Worm (Caenorhabditis elegans) whole organism, young adult: ENCODE data around the gene F37C4.6.

ENCODE experiments used
- C06A6.2 ChIP-seq: fragments of 200-800 bp; sonication (Bioruptor generic); conservative IDR thresholded peaks from 2 replicates; pipeline ENCODE4 v1.3.6; 2022; ENCODE audit warnings: missing genetic modification characterization, missing compliant biosample characterization
- C17E4.6 ChIP-seq: fragments of 200-800 bp; sonication (Bioruptor generic); IDR thresholded peaks from 2 replicates; pipeline ENCODE4 v1.3.6; 2022; ENCODE audit warnings: missing genetic modification reagents, missing genetic modification characterization, missing compliant biosample characterization
- F10E7.11 ChIP-seq: sonication (generic microtip); optimal IDR thresholded peaks from 2 replicates; lab custom pipeline; 2017; ENCODE audit warnings: mild to moderate bottlenecking, missing genetic modification characterization, moderate library complexity, missing compliant biosample characterization
- F39B2.1 ChIP-seq: fragments of 200-800 bp; sonication (Bioruptor generic); IDR thresholded peaks from 2 replicates; pipeline ENCODE4 v1.3.6; 2022; ENCODE audit warnings: missing genetic modification reagents, missing genetic modification characterization, missing compliant biosample characterization
- F57A8.1 ChIP-seq: fragments of 200-800 bp; sonication (Bioruptor generic); optimal IDR thresholded peaks from 2 replicates; lab custom pipeline; 2018; ENCODE audit warnings: mild to moderate bottlenecking, missing genetic modification characterization, moderate library complexity, missing compliant biosample characterization
- F57C9.4 ChIP-seq: sonication (generic microtip); optimal IDR thresholded peaks from 2 replicates; lab custom pipeline; 2017; ENCODE audit warnings: mild to moderate bottlenecking, missing genetic modification characterization, missing compliant biosample characterization
- Y53F4B.3 ChIP-seq: fragments of 200-800 bp; sonication (Bioruptor generic); IDR thresholded peaks from 2 replicates; pipeline ENCODE4 v1.3.6; 2022; ENCODE audit warnings: missing genetic modification reagents, missing genetic modification characterization, missing compliant biosample characterization
- Y79H2A.3 ChIP-seq: fragments of 200-800 bp; sonication (Bioruptor generic); conservative IDR thresholded peaks from 2 replicates; pipeline ENCODE4 v1.3.6; 2022; ENCODE audit warnings: missing genetic modification reagents, missing genetic modification characterization, missing compliant biosample characterization
- ZK185.1 ChIP-seq: sonication (generic microtip); optimal IDR thresholded peaks from 2 replicates; lab custom pipeline; 2016; ENCODE audit warnings: mild to moderate bottlenecking, missing genetic modification characterization, missing compliant biosample characterization; ENCODE audit not compliant: poor library complexity, severe bottlenecking
- ama-1 ChIP-seq, 3 experiments: fragments of 150-350 bp in 1 of 3; sonication (generic microtip) in 2 of 3; optimal IDR thresholded peaks; 2 replicates each; lab custom pipeline; 2014 to 2018; ENCODE audit warnings: missing biosample characterization in 2 of 3, missing genetic modification characterization in 2 of 3, missing genetic modification reagents in 2 of 3
- attf-3 ChIP-seq: fragments of 200-800 bp; sonication (Bioruptor generic); conservative IDR thresholded peaks from 2 replicates; pipeline ENCODE4 v1.3.6; 2022; ENCODE audit warnings: missing genetic modification reagents, missing genetic modification characterization, missing compliant biosample characterization
- ceh-40 ChIP-seq: fragments of 200-800 bp; sonication (Bioruptor generic); IDR thresholded peaks from 2 replicates; pipeline ENCODE4 v1.3.6; 2022; ENCODE audit warnings: missing genetic modification characterization, missing compliant biosample characterization
- chd-7 ChIP-seq: sonication (generic microtip); optimal IDR thresholded peaks from 2 replicates; lab custom pipeline; 2016; ENCODE audit warnings: mild to moderate bottlenecking, missing genetic modification characterization, moderate library complexity, missing compliant biosample characterization
- dox-1 ChIP-seq: fragments of 200-800 bp; sonication (Bioruptor generic); IDR thresholded peaks from 2 replicates; pipeline ENCODE4 v1.3.6; 2022; ENCODE audit warnings: missing genetic modification reagents, missing genetic modification characterization, missing compliant biosample characterization
- dpff-1 ChIP-seq: sonication (generic microtip); optimal IDR thresholded peaks from 2 replicates; lab custom pipeline; 2017; ENCODE audit warnings: mild to moderate bottlenecking, missing genetic modification characterization, missing compliant biosample characterization
- efl-1 ChIP-seq: fragments of 150-350 bp; optimal IDR thresholded peaks from 2 replicates; lab custom pipeline; 2014; ENCODE audit warnings: missing biosample characterization, missing genetic modification reagents, missing genetic modification characterization
- egl-44 ChIP-seq: fragments of 200-800 bp; sonication (Bioruptor generic); IDR thresholded peaks from 2 replicates; pipeline ENCODE4 v1.3.6; 2022; ENCODE audit warnings: missing genetic modification reagents, missing genetic modification characterization, missing compliant biosample characterization
- ekl-4 ChIP-seq: fragments of 200-800 bp; sonication (Bioruptor generic); IDR thresholded peaks from 2 replicates; pipeline ENCODE4 v1.3.6; 2022; ENCODE audit warnings: missing genetic modification reagents, missing genetic modification characterization, missing compliant biosample characterization
- ets-4 ChIP-seq: fragments of 200-800 bp; sonication (Bioruptor generic); optimal IDR thresholded peaks from 2 replicates; lab custom pipeline; 2018; ENCODE audit warnings: mild to moderate bottlenecking, missing genetic modification characterization, missing compliant biosample characterization
- him-1 ChIP-seq: sonication (generic microtip); optimal IDR thresholded peaks from 2 replicates; lab custom pipeline; 2016; ENCODE audit warnings: missing genotype, missing genetic modification reagents, missing genetic modification characterization, missing compliant biosample characterization
- hlh-12 ChIP-seq: sonication (generic microtip); optimal IDR thresholded peaks from 2 replicates; lab custom pipeline; 2016; ENCODE audit warnings: missing genetic modification characterization, missing compliant biosample characterization
- let-526 ChIP-seq: fragments of 200-800 bp; sonication (Bioruptor generic); IDR thresholded peaks from 2 replicates; pipeline ENCODE4 v1.3.6; 2022; ENCODE audit warnings: missing genetic modification reagents, missing genetic modification characterization, missing compliant biosample characterization
- lin-35 ChIP-seq, 3 experiments: fragments of 150-350 bp in 2 of 3; sonication (generic microtip) in 1 of 3; optimal IDR thresholded peaks; 2 replicates each; lab custom pipeline; 2014 to 2018; ENCODE audit warnings: missing biosample characterization in 3 of 3, missing genetic modification characterization in 3 of 3, missing genetic modification reagents in 3 of 3
- lin-40 ChIP-seq: sonication (generic microtip); optimal IDR thresholded peaks from 2 replicates; lab custom pipeline; 2016; ENCODE audit warnings: missing genetic modification characterization, mild to moderate bottlenecking, missing compliant biosample characterization, missing genotype, missing genetic modification reagents
- lsl-1 ChIP-seq: fragments of 200-800 bp; sonication (Bioruptor generic); optimal IDR thresholded peaks from 2 replicates; lab custom pipeline; 2018; ENCODE audit warnings: mild to moderate bottlenecking, missing genetic modification characterization, moderate library complexity, missing compliant biosample characterization
- madf-3 ChIP-seq: fragments of 200-800 bp; sonication (Bioruptor generic); IDR thresholded peaks from 2 replicates; pipeline ENCODE4 v1.3.6; 2022; ENCODE audit warnings: missing genetic modification reagents, missing genetic modification characterization, missing compliant biosample characterization
- mcd-1 ChIP-seq: fragments of 200-800 bp; sonication (Bioruptor generic); IDR thresholded peaks from 2 replicates; pipeline ENCODE4 v1.3.6; 2022; ENCODE audit warnings: missing genetic modification reagents, missing genetic modification characterization, missing compliant biosample characterization
- mel-28 ChIP-seq: sonication (generic microtip); optimal IDR thresholded peaks from 2 replicates; lab custom pipeline; 2016; ENCODE audit warnings: borderline replicate concordance, mild to moderate bottlenecking, missing genetic modification characterization, missing compliant biosample characterization
- nfya-1 ChIP-seq: sonication (generic microtip); optimal IDR thresholded peaks from 2 replicates; lab custom pipeline; 2017; ENCODE audit warnings: antibody characterized with exemption, missing compliant biosample characterization, missing genetic modification characterization, borderline replicate concordance; ENCODE audit not compliant: insufficient read depth
- nfyb-1 ChIP-seq: fragments of 200-800 bp; sonication (Bioruptor generic); IDR thresholded peaks from 2 replicates; pipeline ENCODE4 v1.3.6; 2022; ENCODE audit warnings: missing genetic modification reagents, missing genetic modification characterization, missing compliant biosample characterization
- nhr-120 ChIP-seq: fragments of 200-800 bp; sonication (Bioruptor generic); IDR thresholded peaks from 2 replicates; pipeline ENCODE4 v1.3.6; 2022; ENCODE audit warnings: missing genetic modification characterization, missing compliant biosample characterization
- nhr-80 ChIP-seq: sonication (generic microtip); optimal IDR thresholded peaks from 2 replicates; lab custom pipeline; 2016; ENCODE audit warnings: missing genetic modification characterization, missing compliant biosample characterization
- nhr-90 ChIP-seq: sonication (generic microtip); optimal IDR thresholded peaks from 2 replicates; lab custom pipeline; 2016; ENCODE audit warnings: missing genotype, mild to moderate bottlenecking, missing genetic modification characterization, missing compliant biosample characterization
- rec-8 ChIP-seq, 2 experiments: sonication (generic microtip); optimal IDR thresholded peaks; 2 replicates each; lab custom pipeline; 2016; ENCODE audit warnings: mild to moderate bottlenecking in 2 of 2, missing genetic modification characterization in 2 of 2, missing genetic modification reagents in 2 of 2, missing genotype in 2 of 2, missing biosample characterization in 1 of 2, missing compliant biosample characterization in 1 of 2, moderate library complexity in 1 of 2
- rpc-1 ChIP-seq, 2 experiments: fragments of 150-350 bp in 1 of 2; sonication (generic microtip) in 1 of 2; optimal IDR thresholded peaks; 2 replicates each; lab custom pipeline; 2014 to 2018; ENCODE audit warnings: missing biosample characterization in 1 of 2, missing genetic modification characterization in 1 of 2, missing genetic modification reagents in 1 of 2, missing genotype in 1 of 2
- sdz-38 ChIP-seq: sonication (generic microtip); optimal IDR thresholded peaks from 2 replicates; lab custom pipeline; 2016; ENCODE audit warnings: missing genotype, missing genetic modification characterization, missing compliant biosample characterization
- sea-2 ChIP-seq: fragments of 200-800 bp; sonication (Bioruptor generic); IDR thresholded peaks from 2 replicates; pipeline ENCODE4 v1.3.6; 2022; ENCODE audit warnings: missing genetic modification characterization, missing compliant biosample characterization
- snpc-1.3 ChIP-seq: sonication (generic microtip); optimal IDR thresholded peaks from 2 replicates; lab custom pipeline; 2017; ENCODE audit warnings: missing genetic modification characterization, mild to moderate bottlenecking, missing compliant biosample characterization, antibody characterized with exemption, moderate library complexity, missing genotype, missing genetic modification reagents; ENCODE audit not compliant: insufficient read depth
- snpc-4 ChIP-seq, 5 experiments: fragments of 150-350 bp in 1 of 5; sonication (generic microtip) in 4 of 5; optimal IDR thresholded peaks; 2 replicates each; lab custom pipeline; 2014 to 2018; ENCODE audit warnings: missing genetic modification characterization in 5 of 5, missing biosample characterization in 3 of 5, antibody characterized with exemption in 2 of 5, mild to moderate bottlenecking in 2 of 5, missing compliant biosample characterization in 2 of 5, missing genotype in 2 of 5, moderate library complexity in 2 of 5, missing genetic modification reagents in 1 of 5
- unc-130 ChIP-seq: sonication (generic microtip); optimal IDR thresholded peaks from 2 replicates; lab custom pipeline; 2016; ENCODE audit warnings: missing genetic modification reagents, missing genetic modification characterization, missing compliant biosample characterization
- ztf-18 ChIP-seq: sonication (generic microtip); optimal IDR thresholded peaks from 2 replicates; lab custom pipeline; 2016; ENCODE audit warnings: missing genotype, mild to moderate bottlenecking, missing genetic modification characterization, missing compliant biosample characterization
- ztf-26 ChIP-seq: sonication (generic microtip); optimal IDR thresholded peaks from 2 replicates; lab custom pipeline; 2017; ENCODE audit warnings: missing genetic modification characterization, missing compliant biosample characterization
- ztf-3 ChIP-seq: fragments of 200-800 bp; sonication (Bioruptor generic); optimal IDR thresholded peaks from 2 replicates; lab custom pipeline; 2018; ENCODE audit warnings: mild to moderate bottlenecking, missing genetic modification characterization, missing compliant biosample characterization
- ztf-6 ChIP-seq: fragments of 200-800 bp; sonication (Bioruptor generic); IDR thresholded peaks from 2 replicates; pipeline ENCODE4 v1.3.6; 2022; ENCODE audit warnings: missing genetic modification reagents, missing genetic modification characterization, missing compliant biosample characterization

F37C4.6 gene

DNA sequence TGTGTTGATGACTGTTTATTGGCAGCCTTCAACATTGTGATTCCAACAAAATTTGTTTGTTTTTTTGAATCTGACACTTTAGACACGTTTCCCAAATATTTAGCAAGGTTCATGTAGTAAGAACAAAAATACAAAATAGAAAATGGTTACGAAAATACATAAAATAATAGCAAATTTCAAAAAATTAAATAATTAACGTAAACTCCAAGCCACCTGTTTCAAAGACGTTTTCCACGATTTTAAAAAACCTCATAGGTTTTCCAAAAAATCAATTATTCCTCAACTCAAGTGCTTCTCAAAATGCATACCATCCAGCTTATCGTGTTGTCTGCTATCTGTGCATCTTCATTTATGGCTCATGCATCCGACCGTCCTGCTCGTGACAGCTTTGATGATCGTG, 39.3 kb upstream of the F37C4.6 start, which contains the start of gene F56D6.14:
TSS of gene F56D6.14 (plus strand) at position 301 of the 400 bp plus-strand sequence.
- no peak for TF ChIP-seq ekl-4 (GFP tag; lab: Robert Waterston, UW)
- TF ChIP-seq nhr-90 (tag; lab: Kevin White, UChicago): no peak
- no peak for TF ChIP-seq Y53F4B.3 (GFP tag; lab: Robert Waterston, UW)
- no peak for TF ChIP-seq ets-4 (GFP tag; lab: Kevin White, UChicago)
- no peak for TF ChIP-seq let-526
- TF ChIP-seq F57C9.4: no peak
- TF ChIP-seq ZK185.1: no peak
- no peak for TF ChIP-seq nhr-80 (tag; lab: Kevin White, UChicago)
- TF ChIP-seq F39B2.1 (GFP tag; lab: Robert Waterston, UW): no peak
- no peak for TF ChIP-seq him-1 (tag; lab: Kevin White, UChicago)
- no peak for TF ChIP-seq dox-1 (GFP tag; lab: Robert Waterston, UW)
- TF ChIP-seq nfyb-1 (GFP tag; lab: Robert Waterston, UW): no peak
- no peak for TF ChIP-seq attf-3
- no peak for TF ChIP-seq lin-35 (GFP tag; optimal IDR thresholded peaks at IDR 0.05; lab: Kevin White, UChicago)
- TF ChIP-seq hlh-12 (tag; lab: Kevin White, UChicago): no peak
- TF ChIP-seq efl-1 (GFP tag; lab: Kevin White, UChicago): no peak
- TF ChIP-seq F10E7.11 (tag; lab: Kevin White, UChicago): no peak
- no peak for TF ChIP-seq rec-8 (tag; optimal IDR thresholded peaks at IDR 0.05; lab: Kevin White, UChicago)

DNA sequence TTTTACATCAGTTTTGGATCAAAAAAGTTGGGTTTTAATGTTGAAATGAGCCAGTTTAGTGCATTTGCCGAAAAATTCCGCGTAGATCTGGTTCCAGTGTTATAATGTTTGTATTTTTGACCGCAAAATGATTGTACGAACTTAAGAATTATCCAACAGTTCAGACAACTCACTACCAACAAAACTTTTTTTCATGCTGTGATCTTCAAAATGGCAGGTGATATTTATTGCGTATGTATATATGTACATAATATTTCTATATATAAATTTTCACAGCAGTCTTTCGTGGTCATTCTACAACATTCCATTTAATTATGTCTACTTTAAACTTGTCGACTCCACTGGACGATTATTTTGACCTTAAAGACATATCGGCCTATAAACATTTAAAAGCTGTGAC, 37.2 kb upstream of the F37C4.6 start, which contains the start of gene srz-20:
TSS of gene srz-20 (plus strand) at position 301 of the 400 bp plus-strand sequence.
- TF ChIP-seq ztf-26 (tag; lab: Kevin White, UChicago) (no peak), snpc-1.3 (tag; lab: Kevin White, UChicago) (no peak)
- TF ChIP-seq, all 124 proteins: peak for 0

DNA sequence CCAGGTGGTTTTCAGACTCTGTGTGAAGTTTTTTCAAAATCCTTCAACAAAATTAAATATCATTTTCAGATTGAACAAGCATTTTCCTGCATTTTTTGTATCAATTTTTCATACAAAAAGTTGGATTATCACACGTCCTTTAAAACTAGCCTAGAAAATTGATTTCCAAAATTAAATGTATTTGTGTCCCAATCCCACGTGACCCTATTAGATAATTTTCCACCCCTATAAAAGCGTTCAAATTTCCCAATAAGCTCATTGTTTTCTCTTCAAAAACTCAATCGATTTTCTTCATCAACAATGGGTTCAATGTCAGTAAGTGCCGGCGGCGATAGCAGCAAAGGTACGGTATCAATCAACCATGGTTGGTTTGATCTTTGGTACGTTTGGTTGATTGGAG, 36.3 kb upstream of the F37C4.6 start, which contains the start of gene F56D6.19:
TSS of gene F56D6.19 (plus strand) at position 301 of the 400 bp plus-strand sequence.
- TF ChIP-seq rpc-1 (optimal IDR thresholded peaks at IDR 0.05; lab: Kevin White, UChicago) (no peak), rpc-1 (tag; optimal IDR thresholded peaks at IDR 0.05; lab: Kevin White, UChicago) (no peak), sdz-38 (tag; lab: Kevin White, UChicago) (no peak), unc-130 (no peak), sea-2 (no peak), ztf-6 (GFP tag; lab: Robert Waterston, UW) (no peak), ama-1 (optimal IDR thresholded peaks at IDR 0.05; lab: Kevin White, UChicago) (no peak), ama-1 (GFP tag; optimal IDR thresholded peaks at IDR 0.05; lab: Kevin White, UChicago) (no peak), dpff-1 (tag; lab: Kevin White, UChicago) (no peak), ztf-3 (GFP tag; lab: Kevin White, UChicago) (no peak), egl-44 (GFP tag; lab: Robert Waterston, UW) (no peak), lsl-1 (GFP tag; lab: Kevin White, UChicago) (no peak), rec-8 (tag; optimal IDR thresholded peaks at IDR 0.05; lab: Kevin White, UChicago) (no peak), F57A8.1 (no peak), nfya-1 (tag; lab: Kevin White, UChicago) (no peak), F57C9.4 (no peak), madf-3 (GFP tag; lab: Robert Waterston, UW) (no peak), nfyb-1 (GFP tag; lab: Robert Waterston, UW) (no peak)

DNA sequence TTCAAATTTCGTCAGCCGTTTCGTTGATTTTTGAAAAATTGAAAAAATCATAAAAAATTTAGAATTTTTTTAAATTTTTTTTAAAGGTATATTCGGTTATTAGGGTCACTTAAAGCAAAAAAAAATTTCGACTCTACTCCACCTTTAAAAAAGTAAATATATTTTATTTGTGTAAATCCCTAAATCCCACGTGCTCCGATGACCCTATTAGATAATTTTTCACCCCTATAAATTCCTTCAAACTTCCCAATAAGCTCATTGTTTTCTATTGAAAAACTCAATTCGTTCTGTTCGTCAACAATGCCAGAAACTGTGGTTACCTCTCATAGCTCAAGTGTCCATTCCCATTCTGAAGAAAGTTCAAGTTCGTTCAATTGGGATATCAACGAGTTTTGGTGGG, 34.5 kb upstream of the F37C4.6 start, which contains the start of gene F56D6.20:
TSS of gene F56D6.20 (plus strand) at position 301 of the 400 bp plus-strand sequence.
- no peak for TF ChIP-seq chd-7
- TF ChIP-seq snpc-4 (GFP tag; optimal IDR thresholded peaks at IDR 0.05; lab: Kevin White, UChicago): no peak
- TF ChIP-seq snpc-4 (tag; optimal IDR thresholded peaks at IDR 0.05; lab: Kevin White, UChicago): no peak
- no peak for TF ChIP-seq ceh-40 (GFP tag; lab: Robert Waterston, UW)
- TF ChIP-seq mcd-1 (GFP tag; lab: Robert Waterston, UW): no peak
- TF ChIP-seq C17E4.6 (GFP tag; lab: Robert Waterston, UW): no peak
- no peak for TF ChIP-seq lin-40 (tag; lab: Kevin White, UChicago)
- no peak for TF ChIP-seq ZK185.1
- no peak for TF ChIP-seq C06A6.2 (GFP tag; lab: Robert Waterston, UW)
- no peak for TF ChIP-seq ztf-18 (tag; lab: Kevin White, UChicago)
- no peak for TF ChIP-seq Y79H2A.3 (GFP tag; lab: Robert Waterston, UW)
- TF ChIP-seq mel-28: no peak
- TF ChIP-seq nhr-120 (GFP tag; lab: Robert Waterston, UW): no peak
